Worm (Caenorhabditis elegans): ENCODE data around the gene ttr-25.

DNA sequence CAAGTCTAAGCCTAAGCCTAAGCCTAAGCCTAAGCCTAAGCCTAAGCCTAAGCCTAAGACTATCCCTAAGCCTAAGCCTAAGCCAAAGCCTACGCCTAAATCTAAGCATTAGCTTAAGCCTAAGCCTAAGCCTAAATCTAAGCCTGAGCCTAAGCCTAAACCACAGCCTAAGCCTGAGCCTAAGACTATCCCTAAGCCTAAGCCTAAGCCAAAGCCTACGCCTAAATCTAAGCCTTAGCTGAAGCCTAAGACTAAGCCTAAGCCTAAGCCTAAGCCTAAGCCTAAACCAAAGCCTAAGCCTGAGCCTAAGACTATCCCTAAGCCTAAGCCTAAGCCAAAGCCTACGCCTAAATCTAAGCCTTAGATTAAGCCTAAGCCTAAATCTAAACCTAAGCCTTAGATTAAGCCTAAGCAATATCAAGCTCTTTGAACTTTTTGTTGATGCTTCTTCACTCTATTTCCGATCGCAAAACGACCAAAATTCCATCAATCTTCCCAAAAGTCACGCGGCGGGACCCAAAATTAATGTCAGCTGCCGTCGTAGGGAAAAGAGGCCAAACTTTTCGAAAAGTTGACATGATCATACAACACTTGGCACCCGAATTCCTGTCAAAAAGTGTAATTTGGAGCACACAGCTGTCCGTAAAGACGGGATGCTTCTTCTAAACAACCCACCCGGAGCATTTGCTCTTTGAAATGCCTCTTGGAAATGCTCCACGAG lies 25.0 kb downstream of the ttr-25 start:
- TF ChIP-seq ZK546.5 (tag; optimal IDR thresholded peaks at IDR 0.05) (no peak), dmd-9 (GFP tag; IDR thresholded peaks at IDR 0.05) (no peak), F10B5.3 (tag; optimal IDR thresholded peaks at IDR 0.05) (no peak), nhr-237 (tag; optimal IDR thresholded peaks at IDR 0.05) (no peak), php-3 (GFP tag; IDR thresholded peaks at IDR 0.05) (no peak), pqm-1 (tag; optimal IDR thresholded peaks at IDR 0.05) (no peak), ama-1 (optimal IDR thresholded peaks at IDR 0.05) (no peak), skn-1 (tag; optimal IDR thresholded peaks at IDR 0.05) (no peak), hlh-30 (tag; optimal IDR thresholded peaks at IDR 0.05; ENCODE audit: insufficient read depth) (peak; percentile 19), unc-130 (GFP tag; optimal IDR thresholded peaks at IDR 0.05) (no peak), lin-13 (GFP tag; optimal IDR thresholded peaks at IDR 0.05) (no peak), aly-2 (tag; optimal IDR thresholded peaks at IDR 0.05) (no peak), nhr-11 (tag; optimal IDR thresholded peaks at IDR 0.05) (peak; percentile 59)

Measured in whole organism, L4 larva.